Worm (Caenorhabditis elegans): ENCODE measurements around the gene srlf-19.

- TF ChIP-seq W03F9.2 (tag; optimal IDR thresholded peaks at IDR 0.05) (no peak), him-1 (tag; optimal IDR thresholded peaks at IDR 0.05) (no peak)
Measured at ce11 chrV:472589-472988, 32.7 kb upstream of the srlf-19 start, which contains the start of gene srt-31.
